Worm (Caenorhabditis elegans): ENCODE results near the gene F18A11.2.

DNA sequence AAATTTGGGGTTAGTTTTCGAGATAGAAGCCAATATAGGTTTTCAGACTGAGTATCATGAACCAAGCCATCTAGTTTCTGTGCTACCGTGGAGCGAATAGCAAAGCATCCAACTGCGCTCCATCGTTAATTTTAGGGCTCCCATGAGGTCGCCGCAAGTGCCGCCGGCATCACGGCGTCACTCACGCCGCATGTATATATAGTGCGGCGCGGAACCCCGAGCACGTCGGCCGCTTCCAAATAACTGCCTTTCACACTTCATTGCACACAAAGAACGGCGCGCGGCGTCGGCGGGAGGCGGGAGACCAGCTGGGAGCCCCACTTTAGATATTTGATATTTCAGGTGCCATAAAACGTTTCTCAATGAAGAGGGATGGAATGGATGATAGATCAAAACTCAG lies 18.6 kb downstream of the F18A11.2 start:
- TF ChIP-seq aha-1 (tag): no peak
- TF ChIP-seq aly-2 (tag; optimal IDR thresholded peaks at IDR 0.05): no peak
- no peak for TF ChIP-seq nhr-48 (tag; optimal IDR thresholded peaks at IDR 0.05)
- no peak for TF ChIP-seq ZK337.2 (GFP tag; IDR thresholded peaks at IDR 0.05)
- TF ChIP-seq unc-62 (GFP tag; optimal IDR thresholded peaks at IDR 0.05 in 1 of 2): no peak
- no peak for TF ChIP-seq unc-62 (tag; optimal IDR thresholded peaks at IDR 0.05)
- no peak for TF ChIP-seq unc-39 (tag; optimal IDR thresholded peaks at IDR 0.05)
- TF ChIP-seq zip-11 (GFP tag; IDR thresholded peaks at IDR 0.05): no peak
- no peak for TF ChIP-seq Y105C5A.15 (GFP tag; IDR thresholded peaks at IDR 0.05)
- no peak for TF ChIP-seq snpc-4 (tag; optimal IDR thresholded peaks at IDR 0.05)
- no peak for TF ChIP-seq dpl-1 (GFP tag; optimal IDR thresholded peaks at IDR 0.05)
- TF ChIP-seq fos-1 (tag; optimal IDR thresholded peaks at IDR 0.05): no peak
- no peak for TF ChIP-seq nhr-77 (tag; optimal IDR thresholded peaks at IDR 0.05)
- no peak for TF ChIP-seq ceh-28 (tag; optimal IDR thresholded peaks at IDR 0.05)
- TF ChIP-seq nhr-11 (tag; optimal IDR thresholded peaks at IDR 0.05): no peak

All from whole organism, L4 larva.